Worm (Caenorhabditis elegans): ENCODE results near the gene srap-1.

Gene srap-1

DNA sequence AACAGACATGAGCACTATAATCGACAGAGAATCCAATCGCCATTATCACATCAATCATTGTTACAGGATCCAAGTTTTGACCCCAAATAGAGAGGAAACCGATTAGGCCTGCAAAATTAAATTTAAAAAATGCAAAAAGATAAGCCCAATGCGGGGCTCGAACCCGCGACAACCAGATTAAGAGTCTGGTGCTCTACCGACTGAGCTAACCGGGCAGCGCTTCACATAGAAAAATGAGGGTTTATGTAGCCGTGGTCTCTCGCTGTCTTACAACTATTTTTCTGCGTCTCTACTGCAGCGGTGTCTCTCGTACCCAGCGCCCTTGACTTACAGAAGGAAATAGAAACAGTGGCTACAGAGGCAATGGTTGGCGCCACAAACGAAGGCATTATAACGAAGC, 45.4 kb upstream of the srap-1 start (continued):
- TF ChIP-seq Y53F4B.3 (GFP tag; IDR thresholded peaks at IDR 0.05): 0 out of 2 replicates have a peak, but pooled peaks have one; percentile 25
- no peak for TF ChIP-seq hmg-20 (GFP tag; IDR thresholded peaks at IDR 0.05)
- TF ChIP-seq ceh-27 (GFP tag; optimal IDR thresholded peaks at IDR 0.05): peak; percentile 19
- no peak for TF ChIP-seq mel-28 (tag; optimal IDR thresholded peaks at IDR 0.05; ENCODE audit: borderline replicate concordance)
- peak; percentile 74 for TF ChIP-seq rpc-1 (optimal IDR thresholded peaks at IDR 0.05)
- TF ChIP-seq rpc-1 (tag; optimal IDR thresholded peaks at IDR 0.05): peak; percentile 88
- TF ChIP-seq hmg-1.2 (GFP tag; IDR thresholded peaks at IDR 0.05): peak; percentile 86
- no peak for TF ChIP-seq bed-2 (GFP tag; IDR thresholded peaks at IDR 0.05)
- no peak for TF ChIP-seq sptf-2 (GFP tag; optimal IDR thresholded peaks at IDR 0.05)
- TF ChIP-seq bed-1 (GFP tag; IDR thresholded peaks at IDR 0.05): no peak
- TF ChIP-seq mxl-1 (tag; optimal IDR thresholded peaks at IDR 0.05): peak; percentile 82
- TF ChIP-seq dox-1 (GFP tag; IDR thresholded peaks at IDR 0.05): peak; percentile 73
- peak; percentile 84 for TF ChIP-seq lin-26 (GFP tag; IDR thresholded peaks at IDR 0.05)
- no peak for TF ChIP-seq madf-3 (GFP tag; IDR thresholded peaks at IDR 0.05)
- no peak for TF ChIP-seq nhr-27 (tag; optimal IDR thresholded peaks at IDR 0.05)
- no peak for TF ChIP-seq F55B11.4 (tag; optimal IDR thresholded peaks at IDR 0.05; ENCODE audit: borderline replicate concordance, insufficient read depth)
- TF ChIP-seq nhr-120 (GFP tag; IDR thresholded peaks at IDR 0.05): no peak
- TF ChIP-seq ztf-18 (tag; optimal IDR thresholded peaks at IDR 0.05): peak; percentile 63
- peak; percentile 36 for TF ChIP-seq mes-4 (tag; optimal IDR thresholded peaks at IDR 0.05)
- TF ChIP-seq cebp-2 (GFP tag; IDR thresholded peaks at IDR 0.05): no peak
- TF ChIP-seq F39B2.1 (GFP tag; IDR thresholded peaks at IDR 0.05): no peak
- peak; percentile 10 for TF ChIP-seq T07F8.4 (tag; optimal IDR thresholded peaks at IDR 0.05)
- no peak for TF ChIP-seq dpl-1 (GFP tag; optimal IDR thresholded peaks at IDR 0.05)
- no peak for TF ChIP-seq ztf-26 (tag; optimal IDR thresholded peaks at IDR 0.05)
- TF ChIP-seq F57A8.1 (GFP tag; optimal IDR thresholded peaks at IDR 0.05): no peak
- no peak for TF ChIP-seq akir-1 (GFP tag; optimal IDR thresholded peaks at IDR 0.05)
- no peak for TF ChIP-seq zim-3 (tag; optimal IDR thresholded peaks at IDR 0.05)
- TF ChIP-seq ZK185.1 (tag; optimal IDR thresholded peaks at IDR 0.05; ENCODE audit: poor library complexity, severe bottlenecking): peak; percentile 85
- TF ChIP-seq nfya-1 (tag; optimal IDR thresholded peaks at IDR 0.05; ENCODE audit: borderline replicate concordance, insufficient read depth): no peak
- peak; percentile 45 for TF ChIP-seq snpc-3.4 (tag; optimal IDR thresholded peaks at IDR 0.05)
- no peak for TF ChIP-seq sea-2 (GFP tag; IDR thresholded peaks at IDR 0.05)
- TF ChIP-seq hlh-12 (tag; optimal IDR thresholded peaks at IDR 0.05): peak; percentile 28
- TF ChIP-seq atf-7 (tag; optimal IDR thresholded peaks at IDR 0.05): no peak
- peak; percentile 51 for TF ChIP-seq attf-5 (GFP tag; optimal IDR thresholded peaks at IDR 0.05)
- no peak for TF ChIP-seq F57C9.4 (tag; optimal IDR thresholded peaks at IDR 0.05)
- no peak for TF ChIP-seq Y79H2A.3 (GFP tag; conservative IDR thresholded peaks at IDR 0.05)
- no peak for TF ChIP-seq lag-1 (GFP tag; IDR thresholded peaks at IDR 0.05)
- TF ChIP-seq tlf-1 (GFP tag; optimal IDR thresholded peaks at IDR 0.05): no peak
- TF ChIP-seq F52B5.7 (tag; optimal IDR thresholded peaks at IDR 0.05): no peak
- peak; percentile 59; the same call in 1 of the 2 replicates for TF ChIP-seq D2030.7 (GFP tag; IDR thresholded peaks at IDR 0.05)
- no peak for TF ChIP-seq ceh-91 (GFP tag; IDR thresholded peaks at IDR 0.05)
- TF ChIP-seq zfh-2 (GFP tag; conservative IDR thresholded peaks at IDR 0.05): 0 out of 2 replicates have a peak, but pooled peaks have one; percentile 19
- TF ChIP-seq ceh-58 (GFP tag; IDR thresholded peaks at IDR 0.05): no peak
- TF ChIP-seq egrh-3 (GFP tag; IDR thresholded peaks at IDR 0.05): no peak; the same call in 1 of the 2 replicates
- TF ChIP-seq cebp-1 (GFP tag; IDR thresholded peaks at IDR 0.05): no peak
- TF ChIP-seq cebp-1 (tag; optimal IDR thresholded peaks at IDR 0.05): peak; percentile 64
- no peak for TF ChIP-seq sdz-38 (tag; optimal IDR thresholded peaks at IDR 0.05)
- peak; percentile 89; the same call in 1 of the 2 replicates for TF ChIP-seq ztf-25 (GFP tag; IDR thresholded peaks at IDR 0.05)
- no peak for TF ChIP-seq ztf-22 (GFP tag; optimal IDR thresholded peaks at IDR 0.05)
- TF ChIP-seq hsf-1 (GFP tag; IDR thresholded peaks at IDR 0.05): no peak

Data from whole organism, young adult.